Worm (Caenorhabditis elegans) whole organism, mixed stage, embryonic: ENCODE results near the gene C35A5.3.

Source experiments
- M03D4.4 ChIP-seq: sonication (generic microtip); optimal IDR thresholded peaks from 2 replicates; lab custom pipeline; 2017; ENCODE audit warnings: mild to moderate bottlenecking, missing genetic modification characterization, missing compliant biosample characterization
- bed-3 ChIP-seq: fragments of 200-800 bp; sonication (Bioruptor generic); optimal IDR thresholded peaks from 3 replicates; lab custom pipeline; 2018; ENCODE audit warnings: mild to moderate bottlenecking, missing genetic modification characterization, moderate library complexity, missing compliant biosample characterization
- blmp-1 ChIP-seq: fragments of 150-350 bp; optimal IDR thresholded peaks from 2 replicates; lab custom pipeline; 2014; ENCODE audit warnings: missing biosample characterization, missing genetic modification characterization
- ceh-39 ChIP-seq: fragments of 150-350 bp; optimal IDR thresholded peaks from 2 replicates; lab custom pipeline; 2014; ENCODE audit warnings: missing biosample characterization, missing genetic modification characterization
- ceh-43 ChIP-seq: fragments of 200-800 bp; sonication (Bioruptor generic); optimal IDR thresholded peaks from 2 replicates; lab custom pipeline; 2018; ENCODE audit warnings: mild to moderate bottlenecking, missing genetic modification characterization, moderate library complexity, missing compliant biosample characterization
- ceh-83 ChIP-seq: fragments of 200-800 bp; sonication (Bioruptor generic); optimal IDR thresholded peaks from 2 replicates; lab custom pipeline; 2018; ENCODE audit warnings: mild to moderate bottlenecking, missing genetic modification characterization, missing compliant biosample characterization
- ces-1 ChIP-seq: fragments of 150-350 bp; optimal IDR thresholded peaks from 2 replicates; lab custom pipeline; 2014; ENCODE audit warnings: missing biosample characterization, missing genetic modification reagents, missing genetic modification characterization
- cnd-1 ChIP-seq: fragments of 200-800 bp; sonication (Bioruptor generic); optimal IDR thresholded peaks from 2 replicates; lab custom pipeline; 2018; ENCODE audit warnings: mild to moderate bottlenecking, missing genetic modification characterization, missing compliant biosample characterization
- drap-1 ChIP-seq: fragments of 200-800 bp; sonication (Bioruptor generic); optimal IDR thresholded peaks from 3 replicates; lab custom pipeline; 2018; ENCODE audit warnings: mild to moderate bottlenecking, missing genetic modification characterization, missing compliant biosample characterization
- elt-1 ChIP-seq: sonication (generic microtip); optimal IDR thresholded peaks from 2 replicates; lab custom pipeline; 2017; ENCODE audit warnings: missing genetic modification characterization, mild to moderate bottlenecking, missing compliant biosample characterization, antibody characterized with exemption, moderate library complexity, borderline replicate concordance; ENCODE audit not compliant: insufficient read depth
- elt-3 ChIP-seq: fragments of 150-350 bp; optimal IDR thresholded peaks from 2 replicates; lab custom pipeline; 2014; ENCODE audit warnings: missing biosample characterization, missing genetic modification characterization
- flh-1 ChIP-seq: fragments of 200-800 bp; sonication (Bioruptor generic); optimal IDR thresholded peaks from 2 replicates; lab custom pipeline; 2018; ENCODE audit warnings: mild to moderate bottlenecking, missing genetic modification characterization, moderate library complexity, missing compliant biosample characterization
- ham-2 ChIP-seq: fragments of 200-800 bp; sonication (Bioruptor generic); optimal IDR thresholded peaks from 2 replicates; lab custom pipeline; 2018; ENCODE audit warnings: mild to moderate bottlenecking, missing genetic modification characterization, missing compliant biosample characterization
- hlh-1 ChIP-seq: fragments of 150-350 bp; optimal IDR thresholded peaks from 2 replicates; lab custom pipeline; 2014; ENCODE audit warnings: missing biosample characterization, missing genetic modification reagents, missing genetic modification characterization
- lin-13 ChIP-seq: fragments of 150-350 bp; optimal IDR thresholded peaks from 2 replicates; lab custom pipeline; 2014; ENCODE audit warnings: missing biosample characterization, missing genetic modification characterization
- lin-32 ChIP-seq: fragments of 200-800 bp; sonication (Bioruptor generic); optimal IDR thresholded peaks from 2 replicates; lab custom pipeline; 2018; ENCODE audit warnings: mild to moderate bottlenecking, missing genetic modification characterization, missing compliant biosample characterization
- lsy-2 ChIP-seq: fragments of 150-350 bp; optimal IDR thresholded peaks from 2 replicates; lab custom pipeline; 2014; ENCODE audit warnings: missing biosample characterization, missing genetic modification characterization
- mab-5 ChIP-seq: fragments of 150-350 bp; optimal IDR thresholded peaks from 2 replicates; lab custom pipeline; 2014; ENCODE audit warnings: missing biosample characterization, missing genetic modification characterization
- mep-1 ChIP-seq: fragments of 150-350 bp; optimal IDR thresholded peaks from 2 replicates; lab custom pipeline; 2017; ENCODE audit warnings: missing biosample characterization, missing genetic modification reagents, missing genetic modification characterization, inconsistent platforms
- mls-2 ChIP-seq: sonication (generic microtip); optimal IDR thresholded peaks from 2 replicates; lab custom pipeline; 2016; ENCODE audit warnings: mild to moderate bottlenecking, missing genetic modification characterization, moderate library complexity, missing compliant biosample characterization
- nhr-76 ChIP-seq: sonication (generic microtip); optimal IDR thresholded peaks from 2 replicates; lab custom pipeline; 2017; ENCODE audit warnings: missing biosample characterization, missing genetic modification characterization
- snpc-4 ChIP-seq: fragments of 150-350 bp; optimal IDR thresholded peaks from 2 replicates; lab custom pipeline; 2014; ENCODE audit warnings: missing biosample characterization, missing genetic modification characterization
- sptf-1 ChIP-seq: sonication (generic microtip); optimal IDR thresholded peaks from 2 replicates; lab custom pipeline; 2017; ENCODE audit warnings: mild to moderate bottlenecking, missing genetic modification characterization, moderate library complexity, missing compliant biosample characterization
- tbx-8 ChIP-seq: fragments of 200-800 bp; sonication (Bioruptor generic); optimal IDR thresholded peaks from 2 replicates; lab custom pipeline; 2018; ENCODE audit warnings: mild to moderate bottlenecking, missing genetic modification characterization, moderate library complexity, missing compliant biosample characterization
- unc-120 ChIP-seq: sonication (generic microtip); optimal IDR thresholded peaks from 2 replicates; lab custom pipeline; 2017; ENCODE audit warnings: missing genetic modification characterization, missing compliant biosample characterization; ENCODE audit not compliant: poor library complexity, severe bottlenecking
- unc-39 ChIP-seq: fragments of 150-350 bp; optimal IDR thresholded peaks from 2 replicates; lab custom pipeline; 2014; ENCODE audit warnings: missing biosample characterization, missing genetic modification characterization
- unc-62 ChIP-seq: fragments of 150-350 bp; optimal IDR thresholded peaks from 2 replicates; lab custom pipeline; 2014; ENCODE audit warnings: missing biosample characterization, missing genetic modification reagents, missing genetic modification characterization
- zip-8 ChIP-seq: fragments of 150-350 bp; optimal IDR thresholded peaks from 2 replicates; lab custom pipeline; 2014; ENCODE audit warnings: missing biosample characterization, missing genetic modification characterization

Gene C35A5.3

ce11 chrV:10501295-10501694, at the start of gene C35A5.3:
C35A5.3 (minus strand) TSS chrV:10501395.
- TF ChIP-seq lin-13 (no peak), elt-3 (tag; lab: Kevin White, UChicago) (no peak)

ce11 chrV:10549717-10550116, 48.5 kb upstream of the C35A5.3 start, which contains the start of gene F32G8.2:
F32G8.2 (plus strand) TSS chrV:10550017.
- no peak for TF ChIP-seq ceh-83 (GFP tag; lab: Kevin White, UChicago)
- TF ChIP-seq unc-120 (tag; lab: Kevin White, UChicago) = no peak
- no peak for TF ChIP-seq ces-1 (GFP tag; lab: Kevin White, UChicago)

ce11 chrV:10548981-10549380, 47.8 kb upstream of the C35A5.3 start, which contains the start of gene srd-34:
srd-34 (minus strand) TSS chrV:10549081.
- TF ChIP-seq unc-39 (tag; lab: Kevin White, UChicago) (no peak), drap-1 (GFP tag; lab: Kevin White, UChicago) (no peak), ceh-43 (no peak), elt-1 (no peak), flh-1 (GFP tag; lab: Kevin White, UChicago) (no peak), blmp-1 (tag; lab: Kevin White, UChicago) (no peak), unc-62 (no peak), lin-13 (no peak), zip-8 (tag; lab: Kevin White, UChicago) (no peak), tbx-8 (GFP tag; lab: Kevin White, UChicago) (no peak), sptf-1 (tag; lab: Kevin White, UChicago) (no peak), bed-3 (GFP tag; lab: Kevin White, UChicago) (no peak)
- TF ChIP-seq, all 35 proteins: peak for 0

ce11 chrV:10546749-10547148, 45.6 kb upstream of the C35A5.3 start, which contains the start of gene F25D1.5:
F25D1.5 (minus strand) TSS chrV:10546783.
- no peak for TF ChIP-seq mls-2 (tag; lab: Kevin White, UChicago)

ce11 chrV:10540024-10540423, 38.8 kb upstream of the C35A5.3 start, which contains the start of gene degt-1:
degt-1 (plus strand) TSS chrV:10540324.
- no peak for TF ChIP-seq ceh-83 (GFP tag; lab: Kevin White, UChicago)
- no peak for TF ChIP-seq snpc-4 (tag; lab: Kevin White, UChicago)
- no peak for TF ChIP-seq sptf-1 (tag; lab: Kevin White, UChicago)
- no peak for TF ChIP-seq mep-1 (tag; lab: Kevin White, UChicago)

- TF ChIP-seq tbx-8 (GFP tag; lab: Kevin White, UChicago) = no peak
- no peak for TF ChIP-seq ham-2 (GFP tag; lab: Kevin White, UChicago)
- TF ChIP-seq elt-3 (tag; lab: Kevin White, UChicago) = no peak
- no peak for TF ChIP-seq lsy-2 (tag; lab: Kevin White, UChicago)
- TF ChIP-seq lin-32 (GFP tag; lab: Kevin White, UChicago) = no peak
- TF ChIP-seq ces-1 (GFP tag; lab: Kevin White, UChicago) = no peak
- TF ChIP-seq drap-1 (GFP tag; lab: Kevin White, UChicago) = no peak
- TF ChIP-seq ceh-39 (tag; lab: Kevin White, UChicago) = no peak
- no peak for TF ChIP-seq M03D4.4 (tag; lab: Kevin White, UChicago)
- TF ChIP-seq mab-5 (tag; lab: Kevin White, UChicago) = no peak
- no peak for TF ChIP-seq nhr-76 (tag; lab: Kevin White, UChicago)
- no peak for TF ChIP-seq flh-1 (GFP tag; lab: Kevin White, UChicago)
- TF ChIP-seq unc-62 = no peak
- no peak for TF ChIP-seq hlh-1 (tag; lab: Kevin White, UChicago)
- no peak for TF ChIP-seq unc-120 (tag; lab: Kevin White, UChicago)
- TF ChIP-seq sptf-1 (tag; lab: Kevin White, UChicago) = no peak
- no peak for TF ChIP-seq cnd-1 (tag; lab: Kevin White, UChicago)
- no peak for TF ChIP-seq mep-1 (tag; lab: Kevin White, UChicago)
Measured at ce11 chrV:10539114-10539513, 37.9 kb upstream of the C35A5.3 start, which contains the start of gene F25D1.8. F25D1.8 (plus strand) TSS chrV:10539414.
